Worm (Caenorhabditis elegans) whole organism, L1 larva: ENCODE measurements around the gene mul-1.

Source experiments
- ama-1 ChIP-seq: fragments of 150-350 bp; optimal IDR thresholded peaks from 2 replicates; lab custom pipeline; 2014
- blmp-1 ChIP-seq: fragments of 150-350 bp; optimal IDR thresholded peaks from 2 replicates; lab custom pipeline; 2014; ENCODE audit warnings: missing biosample characterization, missing genetic modification characterization
- ceh-82 ChIP-seq, 3 experiments: fragments of 150-350 bp in 1 of 3; sonication (generic microtip) in 2 of 3; optimal IDR thresholded peaks; 2 replicates each; lab custom pipeline; 2014 to 2017; ENCODE audit warnings: missing biosample characterization in 3 of 3, missing genetic modification characterization in 3 of 3
- fkh-10 ChIP-seq: sonication (generic microtip); optimal IDR thresholded peaks from 2 replicates; lab custom pipeline; 2017; ENCODE audit warnings: missing biosample characterization, missing genetic modification reagents, missing genetic modification characterization
- fkh-8 ChIP-seq: sonication (generic microtip); optimal IDR thresholded peaks from 2 replicates; lab custom pipeline; 2016; ENCODE audit warnings: mild to moderate bottlenecking, missing genetic modification characterization, missing compliant biosample characterization
- jun-1 ChIP-seq: fragments of 150-350 bp; optimal IDR thresholded peaks from 2 replicates; lab custom pipeline; 2014; ENCODE audit warnings: missing biosample characterization, missing genetic modification reagents, missing genetic modification characterization
- nhr-11 ChIP-seq: fragments of 150-350 bp; optimal IDR thresholded peaks from 2 replicates; lab custom pipeline; 2014; ENCODE audit warnings: missing biosample characterization, missing genetic modification characterization
- nhr-12 ChIP-seq: sonication (generic microtip); optimal IDR thresholded peaks from 2 replicates; lab custom pipeline; 2017; ENCODE audit warnings: missing biosample characterization, missing genetic modification characterization
- nhr-47 ChIP-seq: sonication (generic microtip); optimal IDR thresholded peaks from 2 replicates; lab custom pipeline; 2016; ENCODE audit warnings: mild to moderate bottlenecking, missing genetic modification characterization, moderate library complexity, missing compliant biosample characterization
- nhr-77 ChIP-seq: fragments of 150-350 bp; optimal IDR thresholded peaks from 2 replicates; lab custom pipeline; 2014; ENCODE audit warnings: missing biosample characterization, missing genetic modification characterization
- snpc-4 ChIP-seq: fragments of 150-350 bp; optimal IDR thresholded peaks from 2 replicates; lab custom pipeline; 2014; ENCODE audit warnings: missing biosample characterization, missing genetic modification characterization
- sptf-1 ChIP-seq: fragments of 150-350 bp; optimal IDR thresholded peaks from 2 replicates; lab custom pipeline; 2014; ENCODE audit warnings: missing biosample characterization, missing genetic modification characterization
- unc-130 ChIP-seq: fragments of 150-350 bp; optimal IDR thresholded peaks from 2 replicates; lab custom pipeline; 2017; ENCODE audit warnings: missing biosample characterization, missing genetic modification characterization, inconsistent platforms
- zag-1 ChIP-seq: fragments of 150-350 bp; optimal IDR thresholded peaks from 2 replicates; lab custom pipeline; 2014; ENCODE audit warnings: missing biosample characterization, missing genetic modification characterization

DNA sequence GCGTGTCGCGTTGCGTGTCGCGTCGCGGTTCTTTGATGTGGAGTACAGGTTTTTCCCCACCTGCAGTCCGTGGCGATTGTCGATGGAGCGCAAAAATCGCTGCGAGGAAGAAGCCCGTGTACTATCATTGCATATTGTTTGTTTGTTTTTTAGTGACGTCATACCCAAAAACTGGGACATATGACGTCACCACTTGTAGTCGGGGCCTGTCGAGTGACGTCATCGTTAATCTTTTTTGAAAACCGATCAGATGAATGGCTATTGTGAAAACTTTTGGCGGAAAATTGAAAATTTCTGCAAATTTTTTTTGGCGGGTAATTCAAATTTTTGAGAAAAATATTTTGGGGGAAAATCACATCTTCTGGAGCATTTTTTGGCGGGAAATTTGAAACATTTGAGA is 44.3 kb upstream of the mul-1 start:
- TF ChIP-seq fkh-8 (tag; lab: Kevin White, UChicago) = no peak
- TF ChIP-seq unc-130 (tag; lab: Kevin White, UChicago) = no peak
- no peak for TF ChIP-seq nhr-12 (tag; lab: Kevin White, UChicago)
- no peak for TF ChIP-seq nhr-47 (tag; lab: Kevin White, UChicago)
- TF ChIP-seq fkh-10 (GFP tag; lab: Kevin White, UChicago) = no peak
- TF ChIP-seq blmp-1 (tag; lab: Kevin White, UChicago) = no peak
- no peak for TF ChIP-seq nhr-77
- no peak for TF ChIP-seq snpc-4 (tag; lab: Kevin White, UChicago)
- no peak for TF ChIP-seq ama-1 (lab: Kevin White, UChicago)
- no peak for TF ChIP-seq ceh-82 (tag; optimal IDR thresholded peaks at IDR 0.05; lab: Kevin White, UChicago)
- TF ChIP-seq sptf-1 (tag; lab: Kevin White, UChicago) = no peak
- TF ChIP-seq nhr-11 (tag; lab: Kevin White, UChicago) = no peak
- TF ChIP-seq jun-1 (tag; lab: Kevin White, UChicago) = no peak
- TF ChIP-seq zag-1 = no peak
